Worm (Caenorhabditis elegans) whole organism, young adult: Measurements from ENCODE around the gene C08E8.5.
A peak's percentile ranks its signal among the peaks of the same experiment; 100 is the strongest.

Experiments
- B0035.1 ChIP-seq: sonication (generic microtip); optimal IDR thresholded peaks from 2 replicates; lab custom pipeline; 2016; ENCODE audit warnings: missing genetic modification characterization, mild to moderate bottlenecking, missing compliant biosample characterization, missing genotype, missing genetic modification reagents
- B0261.1 ChIP-seq: sonication (generic microtip); optimal IDR thresholded peaks from 2 replicates; lab custom pipeline; 2016; ENCODE audit warnings: mild to moderate bottlenecking, missing genetic modification characterization, moderate library complexity, missing compliant biosample characterization
- F22D6.2 ChIP-seq: sonication (generic microtip); optimal IDR thresholded peaks from 2 replicates; lab custom pipeline; 2016; ENCODE audit warnings: mild to moderate bottlenecking, missing genetic modification characterization, missing compliant biosample characterization
- F52B5.7 ChIP-seq: sonication (generic microtip); optimal IDR thresholded peaks from 2 replicates; lab custom pipeline; 2016; ENCODE audit warnings: mild to moderate bottlenecking, missing genetic modification characterization, missing compliant biosample characterization
- F55B11.4 ChIP-seq: sonication (generic microtip); optimal IDR thresholded peaks from 2 replicates; lab custom pipeline; 2016; ENCODE audit warnings: missing compliant biosample characterization, missing genetic modification characterization, borderline replicate concordance; ENCODE audit not compliant: insufficient read depth
- T07F8.4 ChIP-seq: sonication (generic microtip); optimal IDR thresholded peaks from 2 replicates; lab custom pipeline; 2016; ENCODE audit warnings: mild to moderate bottlenecking, missing genetic modification characterization, moderate library complexity, missing compliant biosample characterization
- Y67H2A.10 ChIP-seq: fragments of 200-800 bp; sonication (Bioruptor generic); conservative IDR thresholded peaks from 2 replicates; pipeline ENCODE4 v1.3.6; 2022; ENCODE audit warnings: missing genetic modification reagents, missing genetic modification characterization, missing compliant biosample characterization
- Y79H2A.3 ChIP-seq: fragments of 200-800 bp; sonication (Bioruptor generic); conservative IDR thresholded peaks from 2 replicates; pipeline ENCODE4 v1.3.6; 2022; ENCODE audit warnings: missing genetic modification reagents, missing genetic modification characterization, missing compliant biosample characterization
- akir-1 ChIP-seq: fragments of 200-800 bp; sonication (Bioruptor generic); optimal IDR thresholded peaks from 2 replicates; lab custom pipeline; 2018; ENCODE audit warnings: mild to moderate bottlenecking, missing genetic modification characterization, moderate library complexity, missing compliant biosample characterization
- ama-1 ChIP-seq, 3 experiments: fragments of 150-350 bp in 1 of 3; sonication (generic microtip) in 2 of 3; optimal IDR thresholded peaks; 2 replicates each; lab custom pipeline; 2014 to 2018; ENCODE audit warnings: missing biosample characterization in 2 of 3, missing genetic modification characterization in 2 of 3, missing genetic modification reagents in 2 of 3
- aptf-3 ChIP-seq: fragments of 200-800 bp; sonication (Bioruptor generic); IDR thresholded peaks from 2 replicates; pipeline ENCODE4 v1.3.6; 2022; ENCODE audit warnings: missing genetic modification characterization, missing compliant biosample characterization
- atf-7 ChIP-seq: sonication (generic microtip); optimal IDR thresholded peaks from 2 replicates; lab custom pipeline; 2017; ENCODE audit warnings: mild to moderate bottlenecking, missing genetic modification characterization, missing compliant biosample characterization
- attf-5 ChIP-seq: fragments of 200-800 bp; sonication (Bioruptor generic); optimal IDR thresholded peaks from 2 replicates; lab custom pipeline; 2018; ENCODE audit warnings: mild to moderate bottlenecking, missing genetic modification characterization, missing compliant biosample characterization
- bed-2 ChIP-seq: fragments of 200-800 bp; sonication (Bioruptor generic); IDR thresholded peaks from 2 replicates; pipeline ENCODE4 v1.3.6; 2022; ENCODE audit warnings: missing genetic modification reagents, missing genetic modification characterization, missing compliant biosample characterization
- ccch-3 ChIP-seq: fragments of 200-800 bp; sonication (Bioruptor generic); optimal IDR thresholded peaks from 2 replicates; lab custom pipeline; 2018; ENCODE audit warnings: mild to moderate bottlenecking, missing genetic modification characterization, missing compliant biosample characterization
- cebp-2 ChIP-seq: fragments of 200-800 bp; sonication (Bioruptor generic); IDR thresholded peaks from 2 replicates; pipeline ENCODE4 v1.3.6; 2022; ENCODE audit warnings: missing genetic modification characterization, missing compliant biosample characterization
- ceh-27 ChIP-seq: fragments of 200-800 bp; sonication (Bioruptor generic); optimal IDR thresholded peaks from 2 replicates; lab custom pipeline; 2018; ENCODE audit warnings: mild to moderate bottlenecking, missing genetic modification characterization, moderate library complexity, missing compliant biosample characterization
- ceh-58 ChIP-seq: fragments of 200-800 bp; sonication (Bioruptor generic); IDR thresholded peaks from 2 replicates; pipeline ENCODE4 v1.3.6; 2022; ENCODE audit warnings: missing genetic modification characterization, missing compliant biosample characterization
- ceh-91 ChIP-seq: fragments of 200-800 bp; sonication (Bioruptor generic); IDR thresholded peaks from 2 replicates; pipeline ENCODE4 v1.3.6; 2022; ENCODE audit warnings: missing genetic modification reagents, missing genetic modification characterization, missing compliant biosample characterization
- dox-1 ChIP-seq: fragments of 200-800 bp; sonication (Bioruptor generic); IDR thresholded peaks from 2 replicates; pipeline ENCODE4 v1.3.6; 2022; ENCODE audit warnings: missing genetic modification reagents, missing genetic modification characterization, missing compliant biosample characterization
- dpff-1 ChIP-seq: sonication (generic microtip); optimal IDR thresholded peaks from 2 replicates; lab custom pipeline; 2017; ENCODE audit warnings: mild to moderate bottlenecking, missing genetic modification characterization, missing compliant biosample characterization
- egl-18 ChIP-seq: fragments of 200-800 bp; sonication (Bioruptor generic); IDR thresholded peaks from 2 replicates; pipeline ENCODE4 v1.3.6; 2022; ENCODE audit warnings: missing genetic modification reagents, missing genetic modification characterization, missing compliant biosample characterization
- fkh-3 ChIP-seq: sonication (generic microtip); optimal IDR thresholded peaks from 2 replicates; lab custom pipeline; 2016; ENCODE audit warnings: mild to moderate bottlenecking, missing genetic modification characterization, missing compliant biosample characterization
- him-1 ChIP-seq: sonication (generic microtip); optimal IDR thresholded peaks from 2 replicates; lab custom pipeline; 2016; ENCODE audit warnings: missing genotype, missing genetic modification reagents, missing genetic modification characterization, missing compliant biosample characterization
- hmg-1.2 ChIP-seq: fragments of 200-800 bp; sonication (Bioruptor generic); IDR thresholded peaks from 2 replicates; pipeline ENCODE4 v1.3.6; 2022; ENCODE audit warnings: missing genetic modification reagents, missing genetic modification characterization, missing compliant biosample characterization
- let-607 ChIP-seq, 2 experiments: fragments of 200-800 bp in 1 of 2; sonication (Bioruptor generic) in 1 of 2; sonication (generic microtip) in 1 of 2; optimal IDR thresholded peaks; 2 replicates each; lab custom pipeline; 2016 to 2018; ENCODE audit warnings: mild to moderate bottlenecking in 2 of 2, missing compliant biosample characterization in 2 of 2, missing genetic modification characterization in 2 of 2, moderate library complexity in 2 of 2, missing genotype in 1 of 2
- lin-26 ChIP-seq: fragments of 200-800 bp; sonication (Bioruptor generic); IDR thresholded peaks from 2 replicates; pipeline ENCODE4 v1.3.6; 2022; ENCODE audit warnings: missing genetic modification reagents, missing genetic modification characterization, missing compliant biosample characterization
- lsy-27 ChIP-seq: sonication (generic microtip); optimal IDR thresholded peaks from 2 replicates; lab custom pipeline; 2017; ENCODE audit warnings: missing genetic modification characterization, mild to moderate bottlenecking, missing compliant biosample characterization, antibody characterized with exemption, missing genotype, borderline replicate concordance; ENCODE audit not compliant: insufficient read depth
- madf-8 ChIP-seq: fragments of 200-800 bp; sonication (Bioruptor generic); conservative IDR thresholded peaks from 2 replicates; pipeline ENCODE4 v1.3.6; 2022; ENCODE audit warnings: missing genetic modification reagents, missing genetic modification characterization, missing compliant biosample characterization
- mcd-1 ChIP-seq: fragments of 200-800 bp; sonication (Bioruptor generic); IDR thresholded peaks from 2 replicates; pipeline ENCODE4 v1.3.6; 2022; ENCODE audit warnings: missing genetic modification reagents, missing genetic modification characterization, missing compliant biosample characterization
- mel-28 ChIP-seq: sonication (generic microtip); optimal IDR thresholded peaks from 2 replicates; lab custom pipeline; 2016; ENCODE audit warnings: borderline replicate concordance, mild to moderate bottlenecking, missing genetic modification characterization, missing compliant biosample characterization
- mes-4 ChIP-seq: sonication (generic microtip); optimal IDR thresholded peaks from 2 replicates; lab custom pipeline; 2016; ENCODE audit warnings: missing genotype, missing genetic modification characterization, missing compliant biosample characterization
- mxl-1 ChIP-seq: sonication (generic microtip); optimal IDR thresholded peaks from 2 replicates; lab custom pipeline; 2016; ENCODE audit warnings: missing genetic modification characterization, missing compliant biosample characterization
- nfya-1 ChIP-seq: sonication (generic microtip); optimal IDR thresholded peaks from 2 replicates; lab custom pipeline; 2017; ENCODE audit warnings: antibody characterized with exemption, missing compliant biosample characterization, missing genetic modification characterization, borderline replicate concordance; ENCODE audit not compliant: insufficient read depth
- nfya-2 ChIP-seq: fragments of 200-800 bp; sonication (Bioruptor generic); IDR thresholded peaks from 2 replicates; pipeline ENCODE4 v1.3.6; 2022; ENCODE audit warnings: missing genetic modification reagents, missing genetic modification characterization, missing compliant biosample characterization
- nhr-120 ChIP-seq: fragments of 200-800 bp; sonication (Bioruptor generic); IDR thresholded peaks from 2 replicates; pipeline ENCODE4 v1.3.6; 2022; ENCODE audit warnings: missing genetic modification characterization, missing compliant biosample characterization
- nhr-80 ChIP-seq: sonication (generic microtip); optimal IDR thresholded peaks from 2 replicates; lab custom pipeline; 2016; ENCODE audit warnings: missing genetic modification characterization, missing compliant biosample characterization
- rec-8 ChIP-seq, 2 experiments: sonication (generic microtip); optimal IDR thresholded peaks; 2 replicates each; lab custom pipeline; 2016; ENCODE audit warnings: mild to moderate bottlenecking in 2 of 2, missing genetic modification characterization in 2 of 2, missing genetic modification reagents in 2 of 2, missing genotype in 2 of 2, missing biosample characterization in 1 of 2, missing compliant biosample characterization in 1 of 2, moderate library complexity in 1 of 2
- repo-1 ChIP-seq: sonication (generic microtip); optimal IDR thresholded peaks from 2 replicates; lab custom pipeline; 2017; ENCODE audit warnings: mild to moderate bottlenecking, missing genetic modification characterization, missing compliant biosample characterization
- sdz-38 ChIP-seq: sonication (generic microtip); optimal IDR thresholded peaks from 2 replicates; lab custom pipeline; 2016; ENCODE audit warnings: missing genotype, missing genetic modification characterization, missing compliant biosample characterization
- sea-2 ChIP-seq: fragments of 200-800 bp; sonication (Bioruptor generic); IDR thresholded peaks from 2 replicates; pipeline ENCODE4 v1.3.6; 2022; ENCODE audit warnings: missing genetic modification characterization, missing compliant biosample characterization
- tbx-9 ChIP-seq: sonication (generic microtip); optimal IDR thresholded peaks from 2 replicates; lab custom pipeline; 2016; ENCODE audit warnings: borderline replicate concordance, missing genetic modification characterization, inconsistent platforms, missing compliant biosample characterization
- unc-130 ChIP-seq: sonication (generic microtip); optimal IDR thresholded peaks from 2 replicates; lab custom pipeline; 2016; ENCODE audit warnings: missing genetic modification reagents, missing genetic modification characterization, missing compliant biosample characterization
- zfh-2 ChIP-seq: fragments of 200-800 bp; sonication (Bioruptor generic); conservative IDR thresholded peaks from 2 replicates; pipeline ENCODE4 v1.3.6; 2022; ENCODE audit warnings: missing genetic modification reagents, missing genetic modification characterization, missing compliant biosample characterization
- ztf-22 ChIP-seq: fragments of 200-800 bp; sonication (Bioruptor generic); optimal IDR thresholded peaks from 2 replicates; lab custom pipeline; 2018; ENCODE audit warnings: mild to moderate bottlenecking, missing genetic modification characterization, moderate library complexity, missing compliant biosample characterization
- ztf-26 ChIP-seq: sonication (generic microtip); optimal IDR thresholded peaks from 2 replicates; lab custom pipeline; 2017; ENCODE audit warnings: missing genetic modification characterization, missing compliant biosample characterization
- ztf-3 ChIP-seq: fragments of 200-800 bp; sonication (Bioruptor generic); optimal IDR thresholded peaks from 2 replicates; lab custom pipeline; 2018; ENCODE audit warnings: mild to moderate bottlenecking, missing genetic modification characterization, missing compliant biosample characterization

Gene C08E8.5

ce11 chrV:18337643-18338042, 22.1 kb downstream of the C08E8.5 start:
- TF ChIP-seq nfya-1 (tag; lab: Kevin White, UChicago) (no peak), zfh-2 (GFP tag; lab: Robert Waterston, UW) (no peak), T07F8.4 (no peak), ama-1 (optimal IDR thresholded peaks at IDR 0.05; lab: Kevin White, UChicago) (no peak), ama-1 (GFP tag; optimal IDR thresholded peaks at IDR 0.05; lab: Kevin White, UChicago) (no peak), dpff-1 (tag; lab: Kevin White, UChicago) (no peak), cebp-2 (GFP tag; lab: Robert Waterston, UW) (no peak), ceh-27 (GFP tag; lab: Kevin White, UChicago) (no peak), F52B5.7 (tag; lab: Kevin White, UChicago) (no peak), mxl-1 (tag; lab: Kevin White, UChicago) (no peak), F22D6.2 (tag; lab: Kevin White, UChicago) (no peak), repo-1 (tag; lab: Kevin White, UChicago) (no peak), ccch-3 (no peak), ztf-22 (GFP tag; lab: Kevin White, UChicago) (no peak), ztf-26 (tag; lab: Kevin White, UChicago) (no peak), egl-18 (GFP tag; lab: Robert Waterston, UW) (no peak), F55B11.4 (tag; lab: Kevin White, UChicago) (no peak), mel-28 (tag; lab: Kevin White, UChicago) (no peak)

DNA sequence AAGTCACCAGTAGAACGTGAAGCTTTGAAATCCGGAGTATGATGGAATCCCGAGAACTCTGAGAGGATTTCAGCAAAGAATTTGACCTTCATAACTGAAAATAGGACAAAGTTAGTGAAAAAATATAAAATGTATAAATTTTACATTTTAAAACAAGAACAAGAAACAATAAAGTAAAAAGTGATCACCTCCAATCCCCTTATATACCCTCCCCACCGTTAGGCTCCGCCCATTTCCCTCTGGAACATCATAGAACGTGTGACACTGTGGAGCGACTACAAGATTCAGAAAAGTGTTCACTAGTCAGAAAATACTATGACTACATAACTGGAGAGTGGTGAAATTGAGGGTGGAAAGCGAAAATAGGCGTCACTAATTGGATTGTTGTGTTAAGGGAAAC, 28.7 kb downstream of the C08E8.5 start, which contains the start of gene B0462.4:
Gene B0462.4 (minus strand): TSS at position 101 of the 400 bp plus-strand sequence.
- TF ChIP-seq ama-1 (optimal IDR thresholded peaks at IDR 0.05; lab: Kevin White, UChicago) (no peak), ama-1 (GFP tag; optimal IDR thresholded peaks at IDR 0.05; lab: Kevin White, UChicago) (no peak), B0261.1 (tag; lab: Kevin White, UChicago) (no peak), mxl-1 (tag; lab: Kevin White, UChicago) (no peak), sdz-38 (no peak), lsy-27 (tag; lab: Kevin White, UChicago) (no peak), hmg-1.2 (GFP tag; lab: Robert Waterston, UW) (no peak), ceh-91 (no peak), repo-1 (tag; lab: Kevin White, UChicago) (no peak), mes-4 (no peak), ceh-58 (GFP tag; lab: Robert Waterston, UW) (no peak), Y67H2A.10 (GFP tag; lab: Robert Waterston, UW) (no peak), rec-8 (tag; optimal IDR thresholded peaks at IDR 0.05; lab: Kevin White, UChicago) (no peak), Y79H2A.3 (GFP tag; lab: Robert Waterston, UW) (no peak), ztf-3 (no peak), aptf-3 (GFP tag; lab: Robert Waterston, UW) (no peak), sea-2 (no peak), madf-8 (GFP tag; lab: Robert Waterston, UW) (no peak), B0035.1 (no peak), lin-26 (no peak), bed-2 (GFP tag; lab: Robert Waterston, UW) (no peak)

ce11 chrV:18324525-18324924, 35.3 kb downstream of the C08E8.5 start:
- TF ChIP-seq him-1 (tag; lab: Kevin White, UChicago) (no peak), nhr-120 (no peak), unc-130 (GFP tag; lab: Kevin White, UChicago) (no peak), atf-7 (no peak), F55B11.4 (tag; lab: Kevin White, UChicago) (no peak), dox-1 (GFP tag; lab: Robert Waterston, UW) (0 out of 2 replicates have a peak, but pooled peaks have one; percentile 21), let-607 (tag; optimal IDR thresholded peaks at IDR 0.05; lab: Kevin White, UChicago) (no peak), fkh-3 (tag; lab: Kevin White, UChicago) (no peak), akir-1 (GFP tag; lab: Kevin White, UChicago) (no peak), tbx-9 (tag; lab: Kevin White, UChicago) (no peak), attf-5 (GFP tag; lab: Kevin White, UChicago) (no peak), nfya-2 (GFP tag; lab: Robert Waterston, UW) (no peak), mcd-1 (GFP tag; lab: Robert Waterston, UW) (no peak), nhr-80 (tag; lab: Kevin White, UChicago) (peak; percentile 55)
